Fruit fly (Drosophila melanogaster): ENCODE data around the gene Adhr.

DNA sequence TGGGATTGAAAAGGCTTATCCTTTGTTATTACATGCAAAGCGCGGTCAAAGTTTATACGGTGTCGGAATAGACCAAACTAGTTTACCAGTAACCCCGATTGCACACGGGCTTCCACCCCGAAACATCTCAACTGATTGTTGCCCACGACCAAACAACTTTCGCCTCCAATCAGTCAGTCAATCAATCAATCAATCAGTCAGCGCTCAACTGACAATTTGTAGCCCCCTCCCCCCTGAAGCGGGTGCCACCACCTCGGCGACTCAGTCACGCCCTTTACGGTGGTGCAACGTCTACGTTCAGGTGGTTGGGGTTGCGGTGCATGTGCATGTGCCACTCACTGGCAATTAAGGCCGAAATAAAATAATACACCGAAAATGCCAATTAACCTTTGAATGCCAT is 44.5 kb upstream of the Adhr start:
- TF ChIP-seq Crg-1 (GFP tag; optimal IDR thresholded peaks at IDR 0.05) (no peak), kay (GFP tag; ENCODE audit: borderline replicate concordance) (no peak), bab1 (GFP tag; optimal IDR thresholded peaks at IDR 0.05) (no peak), CG11617 (GFP tag; optimal IDR thresholded peaks at IDR 0.05) (no peak), CG33017 (tag; optimal IDR thresholded peaks at IDR 0.05) (no peak), CG14711 (tag; optimal IDR thresholded peaks at IDR 0.05) (no peak), CG12768 (GFP tag; optimal IDR thresholded peaks at IDR 0.05) (no peak)
